Worm (Caenorhabditis elegans): ENCODE measurements around the gene ddx-15.

ce11 chrIII:5566496-5566895 lies 25.0 kb downstream of the ddx-15 start:
- TF ChIP-seq lir-1 (GFP tag; conservative IDR thresholded peaks at IDR 0.05), result no peak
- TF ChIP-seq sea-2 (GFP tag; IDR thresholded peaks at IDR 0.05), result no peak
- no peak for TF ChIP-seq attf-5 (GFP tag; optimal IDR thresholded peaks at IDR 0.05)

All from whole organism, young adult.